Fruit fly (Drosophila melanogaster): ENCODE data around the gene Acer.

Gene Acer

dm6 chr2L:8496269-8496668 lies 25.5 kb upstream of the Acer start, which contains the start of gene Bace (continued):
- TF ChIP-seq Xrp1 (GFP tag; IDR thresholded peaks at IDR 0.05) = no peak
- TF ChIP-seq sna (GFP tag; IDR thresholded peaks at IDR 0.05; ENCODE audit: partially characterized antibody) = no peak
- no peak for TF ChIP-seq aop (GFP tag; IDR thresholded peaks at IDR 0.05)
- TF ChIP-seq Blimp-1 (GFP tag; optimal IDR thresholded peaks at IDR 0.05) = no peak
- no peak for TF ChIP-seq ab (GFP tag; optimal IDR thresholded peaks at IDR 0.05)
- TF ChIP-seq BtbVII (GFP tag; optimal IDR thresholded peaks at IDR 0.05) = no peak
- no peak for TF ChIP-seq Dip2 (GFP tag; IDR thresholded peaks at IDR 0.05)
- TF ChIP-seq Antp (GFP tag; optimal IDR thresholded peaks at IDR 0.05) = no peak
- TF ChIP-seq CG8765 (GFP tag; IDR thresholded peaks at IDR 0.05) = no peak
- TF ChIP-seq crol (GFP tag; IDR thresholded peaks at IDR 0.05) = no peak
- TF ChIP-seq grn (GFP tag; optimal IDR thresholded peaks at IDR 0.05) = peak; percentile 85
- TF ChIP-seq Hmr (GFP tag; optimal IDR thresholded peaks at IDR 0.05) = no peak
- TF ChIP-seq CG15011 (GFP tag; optimal IDR thresholded peaks at IDR 0.05) = no peak
- TF ChIP-seq crp (GFP tag; optimal IDR thresholded peaks at IDR 0.05) = no peak
- TF ChIP-seq CG18011 (GFP tag; optimal IDR thresholded peaks at IDR 0.05) = no peak
- no peak for TF ChIP-seq Xbp1 (GFP tag; optimal IDR thresholded peaks at IDR 0.05)
- TF ChIP-seq fd96Cb (tag; optimal IDR thresholded peaks at IDR 0.05) = no peak
- peak; percentile 53 for TF ChIP-seq sd (tag; optimal IDR thresholded peaks at IDR 0.05)
- no peak for TF ChIP-seq Sox102F (GFP tag; optimal IDR thresholded peaks at IDR 0.05)
- peak; percentile 49 for TF ChIP-seq Ets65A (GFP tag)
- no peak for TF ChIP-seq CG6175 (GFP tag; IDR thresholded peaks at IDR 0.05)
- no peak for TF ChIP-seq usp (GFP tag; optimal IDR thresholded peaks at IDR 0.05)
- no peak for TF ChIP-seq Myb (GFP tag; optimal IDR thresholded peaks at IDR 0.05)
- TF ChIP-seq Aef1 (GFP tag; IDR thresholded peaks at IDR 0.05) = no peak
- no peak for TF ChIP-seq dpn (GFP tag; optimal IDR thresholded peaks at IDR 0.05)
- no peak for TF ChIP-seq Dp (GFP tag; optimal IDR thresholded peaks at IDR 0.05)
- no peak for TF ChIP-seq CG14441 (GFP tag; IDR thresholded peaks at IDR 0.05)
- no peak for TF ChIP-seq CG4617 (GFP tag; optimal IDR thresholded peaks at IDR 0.05; ENCODE audit: borderline replicate concordance)
- no peak for TF ChIP-seq CG9609 (GFP tag; optimal IDR thresholded peaks at IDR 0.05)
- TF ChIP-seq CG1024 (GFP tag; IDR thresholded peaks at IDR 0.05) = no peak
- TF ChIP-seq CG14667 (GFP tag; IDR thresholded peaks at IDR 0.05) = no peak
- no peak for TF ChIP-seq hkb (optimal IDR thresholded peaks at IDR 0.05)
- no peak for TF ChIP-seq hkb (GFP tag; IDR thresholded peaks at IDR 0.05)
- TF ChIP-seq gsb (GFP tag; IDR thresholded peaks at IDR 0.05) = no peak
- 0 out of 3 replicates have a peak, but pooled peaks have one; percentile 40 for TF ChIP-seq vnd (GFP tag; IDR thresholded peaks at IDR 0.05; ENCODE audit: partially characterized antibody)

dm6 chr2L:8506729-8507128 lies 15.0 kb upstream of the Acer start, which contains the start of gene Dh31:
Dh31 (minus strand) TSS chr2L:8506845.
- TF ChIP-seq CG5953 (GFP tag; IDR thresholded peaks at IDR 0.05) (0 out of 2 replicates have a peak, but pooled peaks have one; percentile 19), Rfx (GFP tag; IDR thresholded peaks at IDR 0.05) (peak; percentile 15; the same call in 1 of the 2 replicates), CG13296 (GFP tag; optimal IDR thresholded peaks at IDR 0.05) (no peak), CG16813 (GFP tag; IDR thresholded peaks at IDR 0.05; ENCODE audit: partially characterized antibody) (no peak), esg (GFP tag; conservative IDR thresholded peaks at IDR 0.05) (no peak), scrt (GFP tag; optimal IDR thresholded peaks at IDR 0.05) (peak; percentile 73), Dref (GFP tag; IDR thresholded peaks at IDR 0.05) (0 out of 2 replicates have a peak, but pooled peaks have one; percentile 22), CG13894 (tag; optimal IDR thresholded peaks at IDR 0.05) (peak; percentile 27), CG3163 (GFP tag; optimal IDR thresholded peaks at IDR 0.05) (no peak), kni (GFP tag; optimal IDR thresholded peaks at IDR 0.05) (no peak), CG4404 (GFP tag; IDR thresholded peaks at IDR 0.05) (no peak), phol (tag; optimal IDR thresholded peaks at IDR 0.05) (no peak), pb (GFP tag; optimal IDR thresholded peaks at IDR 0.05) (no peak), slbo (GFP tag; IDR thresholded peaks at IDR 0.05) (0 out of 2 replicates have a peak, but pooled peaks have one; percentile 7), mld (GFP tag; IDR thresholded peaks at IDR 0.05; ENCODE audit: partially characterized antibody) (no peak), CG11456 (GFP tag; IDR thresholded peaks at IDR 0.05) (0 out of 3 replicates have a peak, but pooled peaks have one; percentile 10), gt (GFP tag; IDR thresholded peaks at IDR 0.05) (no peak), CG17361 (GFP tag; IDR thresholded peaks at IDR 0.05) (no peak), CG4328 (GFP tag; optimal IDR thresholded peaks at IDR 0.05) (no peak)
